Worm (Caenorhabditis elegans) whole organism, L4 larva: ENCODE results near the gene F46G11.6.

Source experiments
- F37D6.2 ChIP-seq: sonication (generic microtip); optimal IDR thresholded peaks from 2 replicates; lab custom pipeline; 2016; ENCODE audit warnings: mild to moderate bottlenecking, missing genetic modification characterization, missing compliant biosample characterization
- ama-1 ChIP-seq: fragments of 150-350 bp; optimal IDR thresholded peaks from 2 replicates; lab custom pipeline; 2014; ENCODE audit warnings: inconsistent platforms, mixed read lengths
- ceh-20 ChIP-seq: fragments of 200-800 bp; sonication (Bioruptor generic); IDR thresholded peaks from 2 replicates; pipeline ENCODE4 v1.3.6; 2022; ENCODE audit warnings: missing genetic modification reagents, missing genetic modification characterization, missing compliant biosample characterization
- ceh-28 ChIP-seq: fragments of 150-350 bp; optimal IDR thresholded peaks from 2 replicates; lab custom pipeline; 2014; ENCODE audit warnings: missing biosample characterization, missing genetic modification reagents, missing genetic modification characterization
- egl-27 ChIP-seq: sonication (generic microtip); optimal IDR thresholded peaks from 3 replicates; lab custom pipeline; 2017; ENCODE audit warnings: missing biosample characterization, missing genetic modification reagents, missing genetic modification characterization
- lin-38 ChIP-seq: fragments of 200-800 bp; sonication (Bioruptor generic); IDR thresholded peaks from 2 replicates; pipeline ENCODE4 v1.3.6; 2022; ENCODE audit warnings: missing genetic modification reagents, missing genetic modification characterization, missing compliant biosample characterization
- php-3 ChIP-seq: fragments of 200-800 bp; sonication (Bioruptor generic); IDR thresholded peaks from 2 replicates; pipeline ENCODE4 v1.3.6; 2022; ENCODE audit warnings: missing genetic modification reagents, missing genetic modification characterization, missing compliant biosample characterization
- skn-1 ChIP-seq: fragments of 150-350 bp; optimal IDR thresholded peaks from 2 replicates; lab custom pipeline; 2014; ENCODE audit warnings: missing biosample characterization, missing genetic modification characterization
- unc-130 ChIP-seq: sonication (generic microtip); optimal IDR thresholded peaks from 2 replicates; lab custom pipeline; 2016; ENCODE audit warnings: missing genetic modification reagents, missing genetic modification characterization, missing compliant biosample characterization

- TF ChIP-seq ceh-20 (GFP tag; lab: Robert Waterston, UW), result no peak
- no peak for TF ChIP-seq lin-38 (GFP tag; lab: Robert Waterston, UW)
- TF ChIP-seq unc-130, result no peak
- no peak for TF ChIP-seq ama-1 (lab: Kevin White, UChicago)
- TF ChIP-seq F37D6.2, result no peak
- TF ChIP-seq skn-1 (tag; lab: Kevin White, UChicago), result no peak
- TF ChIP-seq php-3 (GFP tag; lab: Robert Waterston, UW), result no peak
- TF ChIP-seq ceh-28 (tag; lab: Kevin White, UChicago), result no peak
- no peak for TF ChIP-seq egl-27 (tag; lab: Kevin White, UChicago)
These were observed 33.2 kb upstream of the F46G11.6 start for ce11 chrX:5753141-5753540.
